Worm (Caenorhabditis elegans) whole organism, L4 larva: Measurements from ENCODE around the gene srh-2.
A peak's percentile ranks its signal among the peaks of the same experiment; 100 is the strongest.

Experiments used
- F10B5.3 ChIP-seq: sonication (generic microtip); optimal IDR thresholded peaks from 2 replicates; lab custom pipeline; 2016; ENCODE audit warnings: mild to moderate bottlenecking, missing genetic modification characterization, missing compliant biosample characterization
- F44E2.7 ChIP-seq: fragments of 200-800 bp; sonication (Bioruptor generic); IDR thresholded peaks from 2 replicates; pipeline ENCODE4 v2.1.2; 2022; ENCODE audit warnings: missing genetic modification characterization, missing compliant biosample characterization
- R02D3.7 ChIP-seq: fragments of 150-350 bp; sonication (generic microtip); optimal IDR thresholded peaks from 3 replicates; lab custom pipeline; 2014; ENCODE audit warnings: missing biosample characterization, missing genetic modification characterization
- T20F7.1 ChIP-seq: fragments of 200-800 bp; sonication (Bioruptor generic); optimal IDR thresholded peaks from 2 replicates; lab custom pipeline; 2018; ENCODE audit warnings: mild to moderate bottlenecking, missing genetic modification characterization, missing compliant biosample characterization
- Y105C5A.15 ChIP-seq: fragments of 200-800 bp; sonication (Bioruptor generic); IDR thresholded peaks from 2 replicates; pipeline ENCODE4 v1.3.6; 2022; ENCODE audit warnings: missing genetic modification characterization, missing compliant biosample characterization
- Y5F2A.4 ChIP-seq: fragments of 200-800 bp; sonication (Bioruptor generic); optimal IDR thresholded peaks from 2 replicates; lab custom pipeline; 2018; ENCODE audit warnings: mild to moderate bottlenecking, missing genetic modification characterization, missing compliant biosample characterization
- Y75B8A.6 ChIP-seq: fragments of 200-800 bp; sonication (Bioruptor generic); IDR thresholded peaks from 2 replicates; pipeline ENCODE4 v1.3.6; 2022; ENCODE audit warnings: missing genetic modification reagents, missing genetic modification characterization, missing compliant biosample characterization
- ZK337.2 ChIP-seq: fragments of 200-800 bp; sonication (Bioruptor generic); IDR thresholded peaks from 2 replicates; pipeline ENCODE4 v1.3.6; 2022; ENCODE audit warnings: missing genetic modification reagents, missing genetic modification characterization, missing compliant biosample characterization
- ceh-28 ChIP-seq: fragments of 150-350 bp; optimal IDR thresholded peaks from 2 replicates; lab custom pipeline; 2014; ENCODE audit warnings: missing biosample characterization, missing genetic modification reagents, missing genetic modification characterization
- ceh-32 ChIP-seq: sonication (generic microtip); optimal IDR thresholded peaks from 2 replicates; lab custom pipeline; 2016; ENCODE audit warnings: mild to moderate bottlenecking, missing genetic modification characterization, missing compliant biosample characterization; ENCODE audit not compliant: poor library complexity
- ces-1 ChIP-seq: fragments of 150-350 bp; sonication (generic microtip); optimal IDR thresholded peaks from 4 replicates; lab custom pipeline; 2014; ENCODE audit warnings: missing biosample characterization, missing genetic modification reagents, missing genetic modification characterization
- daf-12 ChIP-seq: fragments of 150-350 bp; optimal IDR thresholded peaks from 2 replicates; lab custom pipeline; 2014; ENCODE audit warnings: missing biosample characterization, missing genetic modification reagents, missing genetic modification characterization
- daf-19 ChIP-seq: fragments of 200-800 bp; sonication (Bioruptor generic); conservative IDR thresholded peaks from 2 replicates; pipeline ENCODE4 v1.3.6; 2022; ENCODE audit warnings: missing genetic modification characterization, missing compliant biosample characterization
- dmd-8 ChIP-seq: fragments of 200-800 bp; sonication (Bioruptor generic); IDR thresholded peaks from 2 replicates; pipeline ENCODE4 v1.3.6; 2022; ENCODE audit warnings: missing genetic modification characterization, missing compliant biosample characterization
- dmd-9 ChIP-seq: fragments of 200-800 bp; sonication (Bioruptor generic); IDR thresholded peaks from 2 replicates; pipeline ENCODE4 v1.3.6; 2022; ENCODE audit warnings: missing genetic modification reagents, missing genetic modification characterization, missing compliant biosample characterization
- dve-1 ChIP-seq: sonication (generic microtip); optimal IDR thresholded peaks from 2 replicates; lab custom pipeline; 2017; ENCODE audit warnings: antibody characterized with exemption, mild to moderate bottlenecking, missing genetic modification characterization, missing compliant biosample characterization; ENCODE audit not compliant: insufficient read depth
- egl-27 ChIP-seq: sonication (generic microtip); optimal IDR thresholded peaks from 3 replicates; lab custom pipeline; 2017; ENCODE audit warnings: missing biosample characterization, missing genetic modification reagents, missing genetic modification characterization
- gei-8 ChIP-seq: fragments of 200-800 bp; sonication (Bioruptor generic); optimal IDR thresholded peaks from 2 replicates; lab custom pipeline; 2018; ENCODE audit warnings: mild to moderate bottlenecking, missing genetic modification characterization, missing compliant biosample characterization
- hlh-11 ChIP-seq: fragments of 200-800 bp; sonication (Bioruptor generic); optimal IDR thresholded peaks from 2 replicates; lab custom pipeline; 2018; ENCODE audit warnings: mild to moderate bottlenecking, missing genetic modification characterization, missing compliant biosample characterization
- lin-13 ChIP-seq: fragments of 150-350 bp; optimal IDR thresholded peaks from 2 replicates; lab custom pipeline; 2014; ENCODE audit warnings: missing biosample characterization, missing genetic modification reagents, missing genetic modification characterization
- lin-29 ChIP-seq: fragments of 200-800 bp; sonication (Bioruptor generic); IDR thresholded peaks from 2 replicates; pipeline ENCODE4 v1.3.6; 2022; ENCODE audit warnings: missing genetic modification reagents, missing genetic modification characterization, missing compliant biosample characterization
- lsy-2 ChIP-seq, 2 experiments: fragments of 150-350 bp in 1 of 2; sonication (generic microtip) in 1 of 2; optimal IDR thresholded peaks; 2 replicates each; lab custom pipeline; 2014 to 2017; ENCODE audit warnings: missing biosample characterization in 2 of 2, missing genetic modification characterization in 2 of 2
- mep-1 ChIP-seq: fragments of 150-350 bp; sonication (generic microtip); optimal IDR thresholded peaks from 3 replicates; lab custom pipeline; 2014; ENCODE audit warnings: missing biosample characterization, missing genetic modification characterization
- mxl-3 ChIP-seq: fragments of 200-800 bp; sonication (Bioruptor generic); optimal IDR thresholded peaks from 2 replicates; lab custom pipeline; 2018; ENCODE audit warnings: mild to moderate bottlenecking, missing genetic modification characterization, missing compliant biosample characterization
- nhr-102 ChIP-seq: sonication (generic microtip); optimal IDR thresholded peaks from 2 replicates; lab custom pipeline; 2016; ENCODE audit warnings: mild to moderate bottlenecking, missing genetic modification characterization, moderate library complexity, missing compliant biosample characterization
- nhr-25 ChIP-seq: sonication (generic microtip); optimal IDR thresholded peaks from 2 replicates; lab custom pipeline; 2017; ENCODE audit warnings: missing genetic modification characterization, mild to moderate bottlenecking, missing compliant biosample characterization, antibody characterized with exemption, moderate library complexity, borderline replicate concordance; ENCODE audit not compliant: insufficient read depth
- nhr-41 ChIP-seq: fragments of 200-800 bp; sonication (Bioruptor generic); IDR thresholded peaks from 2 replicates; pipeline ENCODE4 v1.3.6; 2022; ENCODE audit warnings: missing genetic modification reagents, missing genetic modification characterization, missing compliant biosample characterization
- php-3 ChIP-seq: fragments of 200-800 bp; sonication (Bioruptor generic); IDR thresholded peaks from 2 replicates; pipeline ENCODE4 v1.3.6; 2022; ENCODE audit warnings: missing genetic modification reagents, missing genetic modification characterization, missing compliant biosample characterization
- pqm-1 ChIP-seq: sonication (generic microtip); optimal IDR thresholded peaks from 2 replicates; lab custom pipeline; 2017; ENCODE audit warnings: missing biosample characterization, missing genetic modification characterization
- rbr-2 ChIP-seq: sonication (generic microtip); optimal IDR thresholded peaks from 2 replicates; lab custom pipeline; 2016; ENCODE audit warnings: missing genotype, missing genetic modification characterization, missing compliant biosample characterization
- saeg-2 ChIP-seq: fragments of 200-800 bp; sonication (Bioruptor generic); IDR thresholded peaks from 2 replicates; pipeline ENCODE4 v1.3.6; 2022; ENCODE audit warnings: missing genetic modification reagents, missing genetic modification characterization, missing compliant biosample characterization
- sdz-12 ChIP-seq: fragments of 200-800 bp; sonication (Bioruptor generic); optimal IDR thresholded peaks from 2 replicates; lab custom pipeline; 2018; ENCODE audit warnings: mild to moderate bottlenecking, missing genetic modification characterization, missing compliant biosample characterization
- skn-1 ChIP-seq: fragments of 150-350 bp; optimal IDR thresholded peaks from 2 replicates; lab custom pipeline; 2014; ENCODE audit warnings: missing biosample characterization, missing genetic modification characterization
- spr-1 ChIP-seq: sonication (generic microtip); optimal IDR thresholded peaks from 2 replicates; lab custom pipeline; 2016; ENCODE audit warnings: mild to moderate bottlenecking, missing genetic modification characterization, missing compliant biosample characterization
- unc-39 ChIP-seq: sonication (generic microtip); optimal IDR thresholded peaks from 2 replicates; lab custom pipeline; 2017; ENCODE audit warnings: missing biosample characterization, missing genetic modification characterization
- vab-7 ChIP-seq: fragments of 200-800 bp; sonication (Bioruptor generic); IDR thresholded peaks from 2 replicates; pipeline ENCODE4 v1.3.6; 2022; ENCODE audit warnings: missing genetic modification reagents, missing genetic modification characterization, missing compliant biosample characterization
- zag-1 ChIP-seq: fragments of 150-350 bp; optimal IDR thresholded peaks from 2 replicates; lab custom pipeline; 2014; ENCODE audit warnings: missing biosample characterization, missing genetic modification characterization
- zfp-2 ChIP-seq: sonication (generic microtip); optimal IDR thresholded peaks from 2 replicates; lab custom pipeline; 2016; ENCODE audit warnings: mild to moderate bottlenecking, missing genetic modification characterization, missing compliant biosample characterization
- zip-2 ChIP-seq: fragments of 150-350 bp; optimal IDR thresholded peaks from 2 replicates; lab custom pipeline; 2014; ENCODE audit warnings: missing biosample characterization, missing genetic modification characterization
- ztf-11 ChIP-seq: fragments of 150-350 bp; optimal IDR thresholded peaks from 2 replicates; lab custom pipeline; 2014; ENCODE audit warnings: missing biosample characterization, missing genetic modification characterization

Gene srh-2

ce11 chrV:731330-731729, 3.2 kb downstream of the srh-2 start (continued):
- TF ChIP-seq ztf-11 (tag; lab: Kevin White, UChicago) (no peak), spr-1 (tag; lab: Kevin White, UChicago) (peak; percentile 56), R02D3.7 (tag; lab: Kevin White, UChicago) (no peak), lin-13 (GFP tag; lab: Kevin White, UChicago) (no peak), gei-8 (peak; percentile 88), php-3 (peak; percentile 92), rbr-2 (tag; lab: Kevin White, UChicago) (peak; percentile 35), F44E2.7 (no peak), hlh-11 (tag; lab: Kevin White, UChicago) (peak; percentile 99), saeg-2 (peak; percentile 79), skn-1 (tag; lab: Kevin White, UChicago) (no peak), lin-29 (no peak), daf-12 (no peak), mep-1 (tag; lab: Kevin White, UChicago) (peak; percentile 79), Y105C5A.15 (GFP tag; lab: Robert Waterston, UW) (no peak), dmd-8 (GFP tag; lab: Robert Waterston, UW) (no peak), lsy-2 (tag; optimal IDR thresholded peaks at IDR 0.05; lab: Kevin White, UChicago) (peak; percentile 71 to 78), unc-39 (tag; lab: Kevin White, UChicago) (no peak), vab-7 (GFP tag; lab: Robert Waterston, UW) (no peak), nhr-41 (GFP tag; lab: Robert Waterston, UW) (no peak; the same call in 1 of the 2 replicates), ces-1 (GFP tag; lab: Kevin White, UChicago) (no peak), T20F7.1 (GFP tag; lab: Kevin White, UChicago) (peak; percentile 62), pqm-1 (tag; lab: Kevin White, UChicago) (peak; percentile 70), zag-1 (no peak), nhr-25 (tag; lab: Kevin White, UChicago) (no peak), dmd-9 (no peak)

- TF ChIP-seq zip-2 (no peak), egl-27 (tag; lab: Kevin White, UChicago) (no peak), lsy-2 (tag; optimal IDR thresholded peaks at IDR 0.05; lab: Kevin White, UChicago) (no peak), ZK337.2 (GFP tag; lab: Robert Waterston, UW) (no peak), Y75B8A.6 (GFP tag; lab: Robert Waterston, UW) (no peak), spr-1 (tag; lab: Kevin White, UChicago) (no peak), dve-1 (no peak), zfp-2 (no peak)
Measured at ce11 chrV:736171-736570, 8.1 kb downstream of the srh-2 start, which contains the start of gene srj-25. TSS of gene srj-25 (minus strand) at chrV:736271.

- no peak for TF ChIP-seq nhr-25 (tag; lab: Kevin White, UChicago)
- TF ChIP-seq ceh-28 = no peak
- no peak for TF ChIP-seq lin-13 (GFP tag; lab: Kevin White, UChicago)
- TF ChIP-seq nhr-102 = no peak
- no peak for TF ChIP-seq daf-19 (GFP tag; lab: Robert Waterston, UW)
- TF ChIP-seq ces-1 (GFP tag; lab: Kevin White, UChicago) = no peak
- no peak for TF ChIP-seq Y5F2A.4
- no peak for TF ChIP-seq mxl-3 (GFP tag; lab: Kevin White, UChicago)
- TF ChIP-seq F10B5.3 (tag; lab: Kevin White, UChicago) = no peak
- TF ChIP-seq sdz-12 (GFP tag; lab: Kevin White, UChicago) = no peak
- no peak for TF ChIP-seq ceh-32 (tag; lab: Kevin White, UChicago)
Measured at ce11 chrV:738770-739169, 10.7 kb downstream of the srh-2 start, which contains the start of gene srj-24. TSS of gene srj-24 (minus strand) at chrV:738870.
